Worm (Caenorhabditis elegans) whole organism, midembryonic: ENCODE measurements around the gene catp-8.

ENCODE experiments used
- T22C8.4 ChIP-seq: fragments of 200-800 bp; sonication (Bioruptor generic); IDR thresholded peaks from 2 replicates; pipeline ENCODE4 v1.3.6; 2022; ENCODE audit warnings: missing genetic modification characterization, missing compliant biosample characterization
- cog-1 ChIP-seq: sonication (generic microtip); optimal IDR thresholded peaks from 2 replicates; lab custom pipeline; 2016; ENCODE audit warnings: missing genetic modification characterization, missing compliant biosample characterization
- flt-1 ChIP-seq: fragments of 200-800 bp; sonication (Bioruptor generic); IDR thresholded peaks from 2 replicates; pipeline ENCODE4 v1.3.6; 2022; ENCODE audit warnings: missing genetic modification characterization, missing compliant biosample characterization
- klf-2 ChIP-seq: fragments of 200-800 bp; sonication (Bioruptor generic); conservative IDR thresholded peaks from 2 replicates; pipeline ENCODE4 v1.3.6; 2022; ENCODE audit warnings: missing genetic modification reagents, missing genetic modification characterization, missing compliant biosample characterization
- med-1 ChIP-seq: sonication (generic microtip); optimal IDR thresholded peaks from 2 replicates; lab custom pipeline; 2017; ENCODE audit warnings: missing genetic modification characterization, mild to moderate bottlenecking, missing compliant biosample characterization, antibody characterized with exemption, missing genetic modification reagents; ENCODE audit not compliant: insufficient read depth
- ref-1 ChIP-seq: fragments of 200-800 bp; sonication (Bioruptor generic); conservative IDR thresholded peaks from 2 replicates; pipeline ENCODE4 v1.3.6; 2022; ENCODE audit warnings: missing genetic modification reagents, missing genetic modification characterization, missing compliant biosample characterization
- tab-1 ChIP-seq: fragments of 200-800 bp; sonication (Bioruptor generic); IDR thresholded peaks from 2 replicates; pipeline ENCODE4 v1.3.6; 2022; ENCODE audit warnings: missing genetic modification characterization, missing compliant biosample characterization
- ztf-23 ChIP-seq: fragments of 200-800 bp; sonication (Bioruptor generic); IDR thresholded peaks from 2 replicates; pipeline ENCODE4 v1.3.6; 2022; ENCODE audit warnings: missing genetic modification reagents, missing genetic modification characterization, missing compliant biosample characterization
- ztf-29 ChIP-seq: fragments of 200-800 bp; sonication (Bioruptor generic); IDR thresholded peaks from 2 replicates; pipeline ENCODE4 v1.3.6; 2022; ENCODE audit warnings: missing genetic modification reagents, missing genetic modification characterization, missing compliant biosample characterization

The catp-8 gene

ce11 chrIV:11479095-11479494 is at the start of gene catp-8:
Gene catp-8, minus strand, starts transcription at chrIV:11479251.
- TF ChIP-seq tab-1 (no peak), ztf-29 (GFP tag; lab: Robert Waterston, UW) (no peak), cog-1 (tag; lab: Kevin White, UChicago) (no peak), ref-1 (GFP tag; lab: Robert Waterston, UW) (no peak), ztf-23 (GFP tag; lab: Robert Waterston, UW) (no peak), flt-1 (no peak), med-1 (GFP tag; lab: Kevin White, UChicago) (no peak), T22C8.4 (no peak), klf-2 (GFP tag; lab: Robert Waterston, UW) (no peak)

- TF ChIP-seq med-1 (GFP tag; lab: Kevin White, UChicago) (no peak), cog-1 (tag; lab: Kevin White, UChicago) (no peak), ztf-29 (GFP tag; lab: Robert Waterston, UW) (no peak), klf-2 (GFP tag; lab: Robert Waterston, UW) (no peak), tab-1 (no peak), T22C8.4 (no peak), ztf-23 (GFP tag; lab: Robert Waterston, UW) (no peak), ref-1 (GFP tag; lab: Robert Waterston, UW) (no peak), flt-1 (no peak)
Measured at ce11 chrIV:11527752-11528151, 48.7 kb upstream of the catp-8 start, which contains the start of gene M04B2.2. Gene M04B2.2, plus strand, starts transcription at chrIV:11528052.

- TF ChIP-seq cog-1 (tag; lab: Kevin White, UChicago) = no peak
- no peak for TF ChIP-seq ztf-29 (GFP tag; lab: Robert Waterston, UW)
- no peak for TF ChIP-seq flt-1
- TF ChIP-seq klf-2 (GFP tag; lab: Robert Waterston, UW) = no peak
- no peak for TF ChIP-seq ztf-23 (GFP tag; lab: Robert Waterston, UW)
- no peak for TF ChIP-seq ref-1 (GFP tag; lab: Robert Waterston, UW)
- TF ChIP-seq T22C8.4 = no peak
- no peak for TF ChIP-seq tab-1
- no peak for TF ChIP-seq med-1 (GFP tag; lab: Kevin White, UChicago)
Measured at ce11 chrIV:11526189-11526588, 47.1 kb upstream of the catp-8 start.

ce11 chrIV:11524241-11524692 is 45.2 kb upstream of the catp-8 start, which contains the start of gene mep-1:
Gene mep-1, plus strand, starts transcription at chrIV:11524642.
- TF ChIP-seq T22C8.4 (no peak), tab-1 (no peak), ztf-23 (GFP tag; lab: Robert Waterston, UW) (no peak), ztf-29 (GFP tag; lab: Robert Waterston, UW) (peak; percentile 11; the same call in 1 of the 2 replicates), cog-1 (tag; lab: Kevin White, UChicago) (peak; percentile 31), klf-2 (GFP tag; lab: Robert Waterston, UW) (0 out of 2 replicates have a peak, but pooled peaks have one; percentile 32), flt-1 (peak; percentile 64; the same call in 1 of the 2 replicates)

DNA sequence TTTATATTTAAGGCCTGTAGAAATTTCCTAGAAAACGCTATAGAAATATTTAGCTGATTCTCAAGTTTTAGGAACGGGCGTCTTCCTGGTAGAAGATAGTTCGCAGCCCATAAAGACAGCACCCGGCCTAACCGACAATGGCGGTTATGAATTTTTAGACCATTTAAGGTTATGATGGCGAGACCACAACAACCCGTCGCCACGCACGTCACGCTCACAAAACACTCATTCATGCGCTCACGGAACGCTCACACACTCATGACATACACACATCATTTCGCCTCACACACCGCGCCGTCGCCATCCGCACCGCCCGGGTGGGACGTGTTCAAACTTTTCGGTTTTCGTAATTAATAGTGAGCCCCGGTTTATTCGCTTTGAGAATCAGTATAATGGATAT is 44.6 kb upstream of the catp-8 start:
- TF ChIP-seq ztf-23 (GFP tag; lab: Robert Waterston, UW) (no peak), tab-1 (no peak)

- TF ChIP-seq ztf-23 (GFP tag; lab: Robert Waterston, UW) (0 out of 2 replicates have a peak, but pooled peaks have one; percentile 31), ref-1 (GFP tag; lab: Robert Waterston, UW) (no peak)
Measured at ce11 chrIV:11522225-11522952, 43.3 kb upstream of the catp-8 start.

- TF ChIP-seq T22C8.4 (no peak), med-1 (GFP tag; lab: Kevin White, UChicago) (no peak), tab-1 (no peak)
Measured at ce11 chrIV:11520960-11521359, 41.9 kb upstream of the catp-8 start, which contains the start of the genes M04B2.4 and gfl-1. Gene M04B2.4, minus strand, starts transcription at chrIV:11521031. Gene gfl-1, plus strand, starts transcription at chrIV:11521290.

ce11 chrIV:11510664-11511063 is 31.6 kb upstream of the catp-8 start, which contains the start of gene M04B2.6:
Gene M04B2.6, minus strand, starts transcription at chrIV:11510764.
- TF ChIP-seq ztf-23 (GFP tag; lab: Robert Waterston, UW) (no peak), flt-1 (no peak), ztf-29 (GFP tag; lab: Robert Waterston, UW) (no peak)

DNA sequence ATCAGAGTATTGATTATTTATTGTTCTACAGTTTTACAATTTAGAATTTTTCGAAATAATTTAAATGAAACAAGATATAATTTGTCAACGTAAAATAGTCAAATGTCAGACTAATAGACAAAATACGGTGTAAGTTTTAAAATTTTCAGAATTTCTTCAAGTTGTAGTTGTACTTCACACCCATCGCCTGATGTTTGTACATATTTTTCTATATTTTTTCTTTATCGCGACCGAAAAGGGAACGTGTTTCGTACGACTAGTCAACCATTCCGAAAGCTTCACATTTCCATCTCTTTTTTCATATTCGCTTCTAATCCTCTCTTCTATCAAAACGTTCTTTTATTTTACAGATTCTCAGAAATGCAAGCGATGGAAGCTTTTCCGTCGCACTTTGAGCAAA is 25.4 kb upstream of the catp-8 start, which contains the start of gene twk-25:
TSS of gene twk-25 (plus strand) at position 301 of the 400 bp plus-strand sequence.
- no peak for TF ChIP-seq tab-1
- no peak for TF ChIP-seq ref-1 (GFP tag; lab: Robert Waterston, UW)
- no peak for TF ChIP-seq klf-2 (GFP tag; lab: Robert Waterston, UW)
- TF ChIP-seq ztf-29 (GFP tag; lab: Robert Waterston, UW) = no peak
- TF ChIP-seq T22C8.4 = no peak
- no peak for TF ChIP-seq flt-1
- TF ChIP-seq cog-1 (tag; lab: Kevin White, UChicago) = no peak
- no peak for TF ChIP-seq med-1 (GFP tag; lab: Kevin White, UChicago)
- TF ChIP-seq ztf-23 (GFP tag; lab: Robert Waterston, UW) = no peak

DNA sequence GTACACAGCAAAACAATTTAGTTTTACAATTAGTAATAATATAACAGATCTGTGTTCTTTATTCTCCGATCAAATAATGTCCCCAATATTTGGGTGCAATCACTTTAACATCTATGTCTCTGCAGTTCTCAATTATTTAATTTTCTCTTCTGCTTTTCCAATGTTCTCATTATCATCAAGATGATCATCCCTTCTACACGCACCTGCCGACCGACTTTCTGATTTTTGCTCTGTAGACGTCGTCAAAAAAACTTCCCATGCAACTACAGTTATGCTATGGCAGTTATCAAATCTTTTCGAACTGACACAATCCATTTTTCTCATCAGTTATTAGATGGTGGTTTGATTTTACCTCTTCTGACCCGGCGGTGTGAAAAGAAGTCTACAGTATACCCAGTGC is 24.6 kb upstream of the catp-8 start:
- TF ChIP-seq med-1 (GFP tag; lab: Kevin White, UChicago) (no peak), ref-1 (GFP tag; lab: Robert Waterston, UW) (no peak), ztf-23 (GFP tag; lab: Robert Waterston, UW) (no peak), flt-1 (no peak), tab-1 (no peak)
